Fruit fly (Drosophila melanogaster) whole organism, embryonic: ENCODE results near the gene CG4115.

Experiments
- Ada2b ChIP-seq: fragments of 200-800 bp; sonication (Bioruptor generic); IDR thresholded peaks from 2 replicates; pipeline ENCODE4 v1.3.6; 2022; ENCODE audit warnings: missing biosample characterization, missing genetic modification characterization
- Antp ChIP-seq: fragments of 200-800 bp; sonication (Bioruptor generic); optimal IDR thresholded peaks from 3 replicates; lab custom pipeline; 2016; ENCODE audit warnings: missing biosample characterization, missing genetic modification characterization
- Atf6 ChIP-seq: fragments of 200-800 bp; sonication (Bioruptor generic); IDR thresholded peaks from 2 replicates; pipeline ENCODE4 v1.3.6; 2022; ENCODE audit warnings: missing biosample characterization, missing genetic modification characterization
- B-H2 ChIP-seq: fragments of 200-800 bp; sonication (Bioruptor generic); optimal IDR thresholded peaks from 2 replicates; lab custom pipeline; 2018; ENCODE audit warnings: missing biosample characterization, mild to moderate bottlenecking, missing genetic modification characterization
- Bgb ChIP-seq: fragments of 200-800 bp; sonication (Bioruptor generic); IDR thresholded peaks from 2 replicates; pipeline ENCODE4 v1.3.6; 2022; ENCODE audit warnings: missing biosample characterization, missing genetic modification characterization; ENCODE audit not compliant: partially characterized antibody
- CG10462 ChIP-seq: fragments of 200-800 bp; sonication (Bioruptor generic); optimal IDR thresholded peaks from 2 replicates; lab custom pipeline; 2016; ENCODE audit warnings: missing biosample characterization, missing genetic modification characterization
- CG10959 ChIP-seq: fragments of 200-800 bp; sonication (Bioruptor generic); IDR thresholded peaks from 2 replicates; pipeline ENCODE4 v1.3.6; 2022; ENCODE audit warnings: missing biosample characterization, missing genetic modification characterization
- CG14441 ChIP-seq: fragments of 200-800 bp; sonication (Bioruptor generic); IDR thresholded peaks from 2 replicates; pipeline ENCODE4 v1.3.6; 2022; ENCODE audit warnings: missing biosample characterization, missing genetic modification characterization
- CG14710 ChIP-seq: fragments of 200-800 bp; sonication (Bioruptor generic); optimal IDR thresholded peaks from 3 replicates; lab custom pipeline; 2019; ENCODE audit warnings: missing biosample characterization, mild to moderate bottlenecking, missing genetic modification characterization, moderate library complexity
- CG15601 ChIP-seq: fragments of 200-800 bp; sonication (Bioruptor generic); optimal IDR thresholded peaks from 3 replicates; lab custom pipeline; 2019; ENCODE audit warnings: missing biosample characterization, mild to moderate bottlenecking, missing genetic modification characterization, moderate library complexity
- CG16779 ChIP-seq: fragments of 200-800 bp; sonication (Bioruptor generic); IDR thresholded peaks from 2 replicates; pipeline ENCODE4 v1.3.6; 2022; ENCODE audit warnings: missing biosample characterization, missing genetic modification characterization
- CG17612 ChIP-seq: fragments of 200-800 bp; sonication (Bioruptor generic); IDR thresholded peaks from 2 replicates; pipeline ENCODE4 v1.3.6; 2022; ENCODE audit warnings: missing biosample characterization, missing genetic modification characterization
- CG17912 ChIP-seq: fragments of 200-800 bp; sonication (Bioruptor generic); optimal IDR thresholded peaks from 2 replicates; lab custom pipeline; 2018; ENCODE audit warnings: missing biosample characterization, mild to moderate bottlenecking, missing genetic modification characterization
- CG2712 ChIP-seq: fragments of 200-800 bp; optimal IDR thresholded peaks from 3 replicates; lab custom pipeline; 2019; ENCODE audit warnings: missing biosample characterization, mild to moderate bottlenecking, missing genetic modification characterization, moderate library complexity
- CG3065 ChIP-seq: fragments of 200-800 bp; sonication (Bioruptor generic); optimal IDR thresholded peaks from 2 replicates; lab custom pipeline; 2016; ENCODE audit warnings: missing biosample characterization, missing genetic modification characterization
- CG31388 ChIP-seq: fragments of 200-800 bp; sonication (Bioruptor generic); optimal IDR thresholded peaks from 2 replicates; lab custom pipeline; 2016; ENCODE audit warnings: missing biosample characterization, missing genetic modification characterization
- CG32767 ChIP-seq: fragments of 200-800 bp; sonication (Bioruptor generic); IDR thresholded peaks from 2 replicates; pipeline ENCODE4 v1.3.6; 2022; ENCODE audit warnings: missing biosample characterization, missing genetic modification characterization
- CG4617 ChIP-seq: fragments of 200-800 bp; sonication (Bioruptor generic); optimal IDR thresholded peaks from 3 replicates; lab custom pipeline; 2016; ENCODE audit warnings: missing biosample characterization, missing genetic modification characterization, borderline replicate concordance
- CG4707 ChIP-seq: fragments of 200-800 bp; sonication (Bioruptor generic); optimal IDR thresholded peaks from 2 replicates; lab custom pipeline; 2018; ENCODE audit warnings: missing biosample characterization, mild to moderate bottlenecking, missing genetic modification characterization, moderate library complexity
- CG5180 ChIP-seq: fragments of 200-800 bp; sonication (Bioruptor generic); optimal IDR thresholded peaks from 3 replicates; lab custom pipeline; 2017; ENCODE audit warnings: missing biosample characterization, missing genetic modification characterization, mild to moderate bottlenecking, moderate library complexity, missing genetic modification reagents
- CG5953 ChIP-seq: fragments of 200-800 bp; sonication (Bioruptor generic); IDR thresholded peaks from 2 replicates; pipeline ENCODE4 v1.3.6; 2022; ENCODE audit warnings: missing biosample characterization, missing genetic modification characterization
- CG7271 ChIP-seq: fragments of 200-800 bp; sonication (Bioruptor generic); optimal IDR thresholded peaks from 2 replicates; lab custom pipeline; 2018; ENCODE audit warnings: missing biosample characterization, mild to moderate bottlenecking, missing genetic modification characterization, moderate library complexity
- CG8944 ChIP-seq: fragments of 200-800 bp; sonication (Bioruptor generic); optimal IDR thresholded peaks from 3 replicates; lab custom pipeline; 2016; ENCODE audit warnings: missing biosample characterization, missing genetic modification characterization
- Dp ChIP-seq: fragments of 200-800 bp; sonication (Bioruptor generic); optimal IDR thresholded peaks from 2 replicates; lab custom pipeline; 2018; ENCODE audit warnings: missing biosample characterization, mild to moderate bottlenecking, missing genetic modification characterization, moderate library complexity
- Eip74EF ChIP-seq, 2 experiments: fragments of 200-800 bp in 1 of 2; fragments of >200 bp in 1 of 2; sonication (Bioruptor generic) in 1 of 2; optimal IDR thresholded peaks; 2 replicates each; lab custom pipeline; 2017 to 2019; ENCODE audit warnings: missing biosample characterization in 2 of 2, missing genetic modification characterization in 2 of 2, mild to moderate bottlenecking in 1 of 2, moderate library complexity in 1 of 2
- Hand ChIP-seq: fragments of 200-800 bp; sonication (Bioruptor generic); optimal IDR thresholded peaks from 2 replicates; lab custom pipeline; 2017; ENCODE audit warnings: mild to moderate bottlenecking, missing biosample characterization, missing genetic modification reagents, missing genetic modification characterization
- Hsf ChIP-seq: fragments of 200-800 bp; sonication (Bioruptor generic); optimal IDR thresholded peaks from 3 replicates; lab custom pipeline; 2016; ENCODE audit warnings: missing biosample characterization, missing genetic modification characterization
- Mad ChIP-seq: fragments of 200-800 bp; sonication (Bioruptor generic); optimal IDR thresholded peaks from 2 replicates; lab custom pipeline; 2016; ENCODE audit warnings: missing biosample characterization, missing genetic modification characterization
- PHDP ChIP-seq: fragments of 200-800 bp; sonication (Bioruptor generic); optimal IDR thresholded peaks from 3 replicates; lab custom pipeline; 2018; ENCODE audit warnings: missing biosample characterization, mild to moderate bottlenecking, missing genetic modification characterization, moderate library complexity
- bcd ChIP-seq: fragments of 200-800 bp; sonication (Bioruptor generic); optimal IDR thresholded peaks from 2 replicates; lab custom pipeline; 2017; ENCODE audit warnings: missing biosample characterization, mild to moderate bottlenecking, missing genetic modification characterization
- bowl ChIP-seq: fragments of 200-800 bp; sonication (Bioruptor generic); IDR thresholded peaks from 2 replicates; pipeline ENCODE4 v1.3.6; 2022; ENCODE audit warnings: missing biosample characterization, missing genetic modification characterization
- cato ChIP-seq: fragments of 200-800 bp; sonication (Bioruptor generic); optimal IDR thresholded peaks from 2 replicates; lab custom pipeline; 2016; ENCODE audit warnings: missing biosample characterization, missing genetic modification characterization, borderline replicate concordance
- cg ChIP-seq: fragments of 200-800 bp; sonication (Bioruptor generic); optimal IDR thresholded peaks from 3 replicates; lab custom pipeline; 2019; ENCODE audit warnings: missing biosample characterization, mild to moderate bottlenecking, missing genetic modification characterization, moderate library complexity
- dan ChIP-seq: fragments of 200-800 bp; sonication (Bioruptor generic); IDR thresholded peaks from 2 replicates; pipeline ENCODE4 v1.3.6; 2022; ENCODE audit warnings: missing biosample characterization, missing genetic modification characterization
- dpn ChIP-seq, 2 experiments: fragments of 200-800 bp; sonication (Bioruptor generic); optimal IDR thresholded peaks; 3 replicates each; lab custom pipeline; 2016; ENCODE audit warnings: missing biosample characterization in 2 of 2, missing genetic modification characterization in 2 of 2
- dysf ChIP-seq: fragments of 200-800 bp; sonication (Bioruptor generic); IDR thresholded peaks from 3 replicates; pipeline ENCODE4 v1.3.6; 2022; ENCODE audit warnings: missing biosample characterization, missing genetic modification characterization
- gsb ChIP-seq: fragments of 200-800 bp; sonication (Bioruptor generic); IDR thresholded peaks from 2 replicates; pipeline ENCODE4 v1.3.6; 2022; ENCODE audit warnings: missing biosample characterization, missing genetic modification characterization
- h ChIP-seq: fragments of >200 bp; optimal IDR thresholded peaks from 2 replicates; lab custom pipeline; 2017
- insv ChIP-seq, 2 experiments: fragments of 200-800 bp; sonication (Bioruptor generic); optimal IDR thresholded peaks; 3 replicates each; lab custom pipeline; 2016 to 2018; ENCODE audit warnings: missing biosample characterization in 2 of 2, missing genetic modification characterization in 2 of 2
- jumu ChIP-seq: fragments of 200-800 bp; sonication (Bioruptor generic); optimal IDR thresholded peaks from 3 replicates; lab custom pipeline; 2016; ENCODE audit warnings: missing biosample characterization, missing genetic modification characterization
- ken ChIP-seq: fragments of 200-800 bp; sonication (Bioruptor generic); IDR thresholded peaks from 3 replicates; pipeline ENCODE4 v1.3.6; 2022; ENCODE audit warnings: missing biosample characterization, missing genetic modification characterization
- lab ChIP-seq: fragments of 200-800 bp; sonication (Bioruptor generic); optimal IDR thresholded peaks from 3 replicates; lab custom pipeline; 2017; ENCODE audit warnings: missing biosample characterization, missing genetic modification characterization, mild to moderate bottlenecking, moderate library complexity, missing genetic modification reagents
- nerfin-1 ChIP-seq: fragments of 200-800 bp; sonication (Bioruptor generic); optimal IDR thresholded peaks from 3 replicates; lab custom pipeline; 2019; ENCODE audit warnings: missing biosample characterization, mild to moderate bottlenecking, missing genetic modification characterization, moderate library complexity
- nmo ChIP-seq: fragments of 200-800 bp; sonication (Bioruptor generic); optimal IDR thresholded peaks from 2 replicates; lab custom pipeline; 2018; ENCODE audit warnings: missing biosample characterization, mild to moderate bottlenecking, missing genetic modification characterization, moderate library complexity
- phol ChIP-seq: fragments of 200-800 bp; sonication (Bioruptor generic); optimal IDR thresholded peaks from 3 replicates; lab custom pipeline; 2018; ENCODE audit warnings: missing biosample characterization, mild to moderate bottlenecking, missing genetic modification characterization, moderate library complexity
- pros ChIP-seq: fragments of 200-800 bp; sonication (Bioruptor generic); optimal IDR thresholded peaks from 3 replicates; lab custom pipeline; 2019; ENCODE audit warnings: missing biosample characterization, mild to moderate bottlenecking, missing genetic modification characterization, moderate library complexity
- pzg ChIP-seq: fragments of 200-800 bp; sonication (Bioruptor generic); optimal IDR thresholded peaks from 3 replicates; lab custom pipeline; 2018; ENCODE audit warnings: missing biosample characterization, mild to moderate bottlenecking, missing genetic modification characterization, moderate library complexity
- stc ChIP-seq: fragments of 200-800 bp; sonication (Bioruptor generic); IDR thresholded peaks from 2 replicates; pipeline ENCODE4 v1.3.6; 2022; ENCODE audit warnings: missing biosample characterization, missing genetic modification characterization
- trh ChIP-seq: fragments of 200-800 bp; sonication (Bioruptor generic); optimal IDR thresholded peaks from 2 replicates; lab custom pipeline; 2016; ENCODE audit warnings: missing biosample characterization, missing genetic modification characterization
- ttk ChIP-seq: fragments of 200-800 bp; sonication (Bioruptor generic); IDR thresholded peaks from 2 replicates; pipeline ENCODE4 v2.1.2; 2022; ENCODE audit warnings: missing biosample characterization, missing genetic modification characterization
- wdn ChIP-seq: fragments of 200-800 bp; sonication (Bioruptor generic); IDR thresholded peaks from 2 replicates; pipeline ENCODE4 v1.3.6; 2022; ENCODE audit warnings: missing biosample characterization, missing genetic modification characterization
- z ChIP-seq: fragments of 200-800 bp; sonication (Bioruptor generic); IDR thresholded peaks from 3 replicates; pipeline ENCODE4 v1.3.6; 2022; ENCODE audit warnings: missing biosample characterization, missing genetic modification characterization

The CG4115 gene

DNA sequence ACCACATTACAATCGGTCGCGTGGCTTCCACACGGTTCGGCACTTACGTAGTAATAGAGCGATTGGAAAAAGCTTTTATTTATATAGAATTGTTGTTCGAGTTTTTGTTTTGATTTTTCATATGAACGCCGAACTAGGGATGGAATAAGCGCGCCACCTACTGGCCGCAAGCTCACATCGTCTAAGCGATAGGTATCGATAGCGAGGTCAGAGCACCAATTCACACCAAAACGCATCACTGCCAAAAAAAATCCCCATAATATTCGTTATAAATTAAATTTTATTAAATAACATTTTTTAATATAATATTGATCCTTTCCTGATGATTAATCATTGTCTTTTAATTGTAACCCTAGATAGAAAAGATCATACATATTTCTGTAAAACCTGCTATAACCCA is 9.3 kb upstream of the CG4115 start, which contains the start of gene CG10038 (continued):
- TF ChIP-seq dysf (GFP tag; lab: Robert Waterston, UW): 0 out of 3 replicates have a peak, but pooled peaks have one; percentile 37
- TF ChIP-seq lab (GFP tag; lab: Kevin White, UChicago): no peak
- no peak for TF ChIP-seq CG16779
- no peak for TF ChIP-seq Hand (GFP tag; lab: Kevin White, UChicago)
- TF ChIP-seq CG8944 (GFP tag; lab: Kevin White, UChicago): no peak
- peak; percentile 61 for TF ChIP-seq CG4617 (GFP tag; lab: Kevin White, UChicago)
- TF ChIP-seq CG7271: no peak
- no peak; the same call in 1 of the 2 replicates for TF ChIP-seq Atf6
- peak; percentile 36 for TF ChIP-seq Mad (GFP tag; lab: Kevin White, UChicago)
- peak; percentile 59 for TF ChIP-seq Dp (GFP tag; lab: Kevin White, UChicago)
- TF ChIP-seq CG2712: peak; percentile 61
- TF ChIP-seq dan (GFP tag; lab: Robert Waterston, UW): no peak
- no peak for TF ChIP-seq CG5180 (GFP tag; lab: Kevin White, UChicago)
- no peak for TF ChIP-seq CG4707 (GFP tag; lab: Kevin White, UChicago)
- no peak for TF ChIP-seq pros (GFP tag; lab: Kevin White, UChicago)
- no peak for TF ChIP-seq B-H2
- peak; percentile 29 for TF ChIP-seq Antp (GFP tag; lab: Kevin White, UChicago)
- TF ChIP-seq pzg: peak; percentile 81
- no peak for TF ChIP-seq CG10462
- TF ChIP-seq nerfin-1: no peak
- TF ChIP-seq PHDP: peak; percentile 41
- TF ChIP-seq z (GFP tag; lab: Robert Waterston, UW): no peak
- TF ChIP-seq h: no peak
- TF ChIP-seq gsb (GFP tag; lab: Robert Waterston, UW): no peak
- no peak for TF ChIP-seq CG17612 (GFP tag; lab: Robert Waterston, UW)
- peak; percentile 29 to 58 for TF ChIP-seq dpn (GFP tag; optimal IDR thresholded peaks at IDR 0.05; lab: Kevin White, UChicago)
- TF ChIP-seq trh (GFP tag; lab: Kevin White, UChicago): no peak
- TF ChIP-seq CG14710 (tag; lab: Kevin White, UChicago): peak; percentile 52
- TF ChIP-seq CG3065 (GFP tag; lab: Kevin White, UChicago): no peak
- TF ChIP-seq stc (GFP tag; lab: Robert Waterston, UW): no peak
- TF ChIP-seq CG17912 (GFP tag; lab: Kevin White, UChicago): no peak
- TF ChIP-seq CG5953 (GFP tag; lab: Robert Waterston, UW): no peak
- no peak for TF ChIP-seq Ada2b (GFP tag; lab: Robert Waterston, UW)
- no peak for TF ChIP-seq ken
- peak; percentile 44 for TF ChIP-seq Hsf (GFP tag; lab: Kevin White, UChicago)
- TF ChIP-seq wdn (GFP tag; lab: Robert Waterston, UW): no peak
- no peak for TF ChIP-seq CG14441 (GFP tag; lab: Robert Waterston, UW)
- peak; percentile 41 for TF ChIP-seq bcd
- TF ChIP-seq jumu (GFP tag; lab: Kevin White, UChicago): no peak
- TF ChIP-seq cg: no peak
- TF ChIP-seq ttk (GFP tag; lab: Robert Waterston, UW): no peak
- TF ChIP-seq CG15601 (tag; lab: Kevin White, UChicago): peak; percentile 41
- TF ChIP-seq CG31388: no peak
- TF ChIP-seq CG32767 (GFP tag; lab: Robert Waterston, UW): no peak
- TF ChIP-seq insv (GFP tag; optimal IDR thresholded peaks at IDR 0.05; lab: Kevin White, UChicago): no peak
- no peak for TF ChIP-seq CG10959 (GFP tag; lab: Robert Waterston, UW)
- TF ChIP-seq bowl (GFP tag; lab: Robert Waterston, UW): no peak
- TF ChIP-seq phol (tag; lab: Kevin White, UChicago): peak; percentile 53
- no peak for TF ChIP-seq Eip74EF (GFP tag; optimal IDR thresholded peaks at IDR 0.05; lab: Kevin White, UChicago)
- TF ChIP-seq Bgb (GFP tag; lab: Robert Waterston, UW): peak; percentile 97
- TF ChIP-seq cato (GFP tag; lab: Kevin White, UChicago): no peak
- peak; percentile 69 for TF ChIP-seq nmo (GFP tag; lab: Kevin White, UChicago)
